Fruit fly (Drosophila melanogaster) whole organism, adult: Measurements from ENCODE around the gene tilB.
"Not testable (repeated sequence)": the region's sequence is repeated elsewhere in the genome, so short reads cannot be mapped to it uniquely, and the experiment has no call there.

ENCODE experiments used
- CG11617 ChIP-seq: fragments of 200-800 bp; sonication (Bioruptor generic); optimal IDR thresholded peaks from 2 replicates; lab custom pipeline; 2017; ENCODE audit warnings: mild to moderate bottlenecking, missing biosample characterization, missing genetic modification reagents, missing genetic modification characterization
- CG33017 ChIP-seq: fragments of 200-800 bp; sonication (Bioruptor generic); optimal IDR thresholded peaks from 2 replicates; lab custom pipeline; 2018; ENCODE audit warnings: missing biosample characterization, mild to moderate bottlenecking, missing genetic modification characterization, moderate library complexity
- CG7045 ChIP-seq: fragments of 200-800 bp; sonication (Bioruptor generic); optimal IDR thresholded peaks from 2 replicates; lab custom pipeline; 2017; ENCODE audit warnings: missing biosample characterization, mild to moderate bottlenecking, missing genetic modification characterization
- CG7101 ChIP-seq: fragments of 200-800 bp; sonication (Bioruptor generic); optimal IDR thresholded peaks from 2 replicates; lab custom pipeline; 2018; ENCODE audit warnings: missing biosample characterization, mild to moderate bottlenecking, missing genetic modification characterization, moderate library complexity
- Clk ChIP-seq: fragments of 200-800 bp; sonication (Bioruptor generic); optimal IDR thresholded peaks from 2 replicates; lab custom pipeline; 2017; ENCODE audit warnings: missing biosample characterization, missing genetic modification characterization
- Mnt ChIP-seq: fragments of 200-800 bp; sonication (Bioruptor generic); optimal IDR thresholded peaks from 2 replicates; lab custom pipeline; 2016; ENCODE audit warnings: missing biosample characterization, mild to moderate bottlenecking, missing genetic modification characterization
- bab1 ChIP-seq: fragments of 200-800 bp; sonication (Bioruptor generic); optimal IDR thresholded peaks from 3 replicates; lab custom pipeline; 2019; ENCODE audit warnings: missing biosample characterization, mild to moderate bottlenecking, missing genetic modification characterization, moderate library complexity
- cic ChIP-seq: fragments of 200-800 bp; sonication (Bioruptor generic); optimal IDR thresholded peaks from 2 replicates; lab custom pipeline; 2017; ENCODE audit warnings: missing biosample characterization, mild to moderate bottlenecking, missing genetic modification characterization, moderate library complexity
- cnc ChIP-seq, 2 experiments: fragments of >200 bp; optimal IDR thresholded peaks; 2 replicates each; lab custom pipeline; 2017
- ovo ChIP-seq: fragments of 200-800 bp; sonication (Bioruptor generic); optimal IDR thresholded peaks from 2 replicates; lab custom pipeline; 2016; ENCODE audit warnings: missing biosample characterization, missing genetic modification characterization
- toe ChIP-seq: fragments of 200-800 bp; sonication (Bioruptor generic); optimal IDR thresholded peaks from 2 replicates; lab custom pipeline; 2016; ENCODE audit warnings: missing biosample characterization, missing genetic modification characterization

DNA sequence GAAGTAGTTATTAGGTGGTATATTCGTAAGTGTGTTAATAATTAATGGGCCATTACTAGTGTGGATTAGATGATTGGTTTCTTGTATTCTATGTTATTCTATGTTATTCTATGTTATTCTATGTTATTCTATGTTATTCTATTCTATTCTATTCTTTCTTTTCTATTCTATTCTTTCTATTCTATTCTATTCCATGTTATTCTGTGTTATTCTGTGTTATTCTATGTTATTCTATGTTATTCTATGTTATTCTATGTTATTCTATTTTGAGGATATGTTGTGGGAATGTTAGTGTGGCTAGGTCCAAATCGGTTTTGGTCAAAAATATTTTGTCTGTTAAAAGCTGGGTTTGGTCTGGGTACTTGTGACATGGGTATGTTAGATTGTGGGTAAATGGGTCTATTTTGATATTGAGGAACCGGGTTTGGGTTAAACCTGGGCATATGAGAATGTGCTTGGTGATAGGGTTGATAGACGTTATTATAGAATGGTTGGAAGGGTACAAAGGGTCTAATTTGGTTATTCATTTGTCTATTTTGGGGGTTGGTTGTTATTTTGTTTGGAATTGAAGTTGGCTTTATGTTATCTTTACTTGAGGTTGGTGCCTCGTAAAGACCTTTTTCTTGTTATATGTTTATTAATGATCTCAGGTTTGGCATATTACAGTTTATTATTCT lies 16.5 kb upstream of the tilB start:
- TF ChIP-seq toe (GFP tag; lab: Kevin White, UChicago) (peak; percentile 97), Mnt (peak; percentile 50)
- not testable (repeated sequence) for TF ChIP-seq ovo (GFP tag; lab: Kevin White, UChicago); cic; bab1 (GFP tag; lab: Kevin White, UChicago); Clk (GFP tag; lab: Kevin White, UChicago); CG7101 (tag; lab: Kevin White, UChicago); cnc (optimal IDR thresholded peaks at IDR 0.05; lab: Kevin White, UChicago); CG11617 (GFP tag; lab: Kevin White, UChicago); CG7045; CG33017 (tag; lab: Kevin White, UChicago)
